Fruit fly (Drosophila melanogaster): ENCODE data around the gene HIP.

Gene HIP

dm6 chrX:3750232-3751075, 48.5 kb upstream of the HIP start (continued):
- TF ChIP-seq CG9609 (GFP tag; optimal IDR thresholded peaks at IDR 0.05) = peak; percentile 76
- TF ChIP-seq CG7987 (GFP tag; optimal IDR thresholded peaks at IDR 0.05) = peak; percentile 41
- peak; percentile 90 for TF ChIP-seq CG14441 (GFP tag; IDR thresholded peaks at IDR 0.05)
- TF ChIP-seq CG16863 (GFP tag; optimal IDR thresholded peaks at IDR 0.05) = peak; percentile 81
- peak; percentile 53; the same call in 1 of the 2 replicates for TF ChIP-seq Adf1 (GFP tag; IDR thresholded peaks at IDR 0.05)
- TF ChIP-seq dimm (GFP tag; IDR thresholded peaks at IDR 0.05) = peak; percentile 65
- peak; percentile 66 for TF ChIP-seq CG31224 (GFP tag; IDR thresholded peaks at IDR 0.05)
- TF ChIP-seq hth (optimal IDR thresholded peaks at IDR 0.05) = no peak
- peak; percentile 87 for TF ChIP-seq CG18262 (tag; optimal IDR thresholded peaks at IDR 0.05)
- TF ChIP-seq Dp (GFP tag; optimal IDR thresholded peaks at IDR 0.05) = no peak
- TF ChIP-seq CG15601 (tag; optimal IDR thresholded peaks at IDR 0.05) = peak; percentile 82
- peak; percentile 86 for TF ChIP-seq CG18619 (GFP tag; optimal IDR thresholded peaks at IDR 0.05)
- peak; percentile 83 for TF ChIP-seq Dip3 (GFP tag; optimal IDR thresholded peaks at IDR 0.05)
- TF ChIP-seq CG11560 (tag; IDR thresholded peaks at IDR 0.05) = peak; percentile 77; the same call in 2 of the 3 replicates
- TF ChIP-seq tin (GFP tag; optimal IDR thresholded peaks at IDR 0.05) = peak; percentile 75
- TF ChIP-seq CG13123 (GFP tag; optimal IDR thresholded peaks at IDR 0.05) = peak; percentile 59
- peak; percentile 77 for TF ChIP-seq CG14710 (tag; optimal IDR thresholded peaks at IDR 0.05)
- TF ChIP-seq Nf-YB (GFP tag; optimal IDR thresholded peaks at IDR 0.05) = peak; percentile 71
- TF ChIP-seq Dfd (GFP tag; optimal IDR thresholded peaks at IDR 0.05) = no peak
- no peak for TF ChIP-seq pfk (GFP tag; optimal IDR thresholded peaks at IDR 0.05)
- TF ChIP-seq Drgx (GFP tag; IDR thresholded peaks at IDR 0.05) = peak; percentile 88
- peak; percentile 77 for TF ChIP-seq fd64A (GFP tag; optimal IDR thresholded peaks at IDR 0.05)
- TF ChIP-seq Xbp1 (GFP tag; optimal IDR thresholded peaks at IDR 0.05) = peak; percentile 85
- peak; percentile 80 for TF ChIP-seq CG4360 (GFP tag; IDR thresholded peaks at IDR 0.05)
- TF ChIP-seq Dip2 (GFP tag; IDR thresholded peaks at IDR 0.05) = 0 out of 2 replicates have a peak, but pooled peaks have one; percentile 19
- TF ChIP-seq CG13424 (tag; optimal IDR thresholded peaks at IDR 0.05) = peak; percentile 89
- TF ChIP-seq crp (GFP tag; optimal IDR thresholded peaks at IDR 0.05) = peak in 1 of 2 experiments; percentile 45
- peak; percentile 68 for TF ChIP-seq CG1647 (GFP tag; optimal IDR thresholded peaks at IDR 0.05)
- TF ChIP-seq Lpt (GFP tag; optimal IDR thresholded peaks at IDR 0.05) = no peak
- TF ChIP-seq Hr78 (GFP tag; optimal IDR thresholded peaks at IDR 0.05) = peak in 1 of 2 experiments; percentile 42
- TF ChIP-seq sens-2 (GFP tag; IDR thresholded peaks at IDR 0.05) = peak; percentile 51; the same call in 1 of the 2 replicates
- TF ChIP-seq Optix (GFP tag; IDR thresholded peaks at IDR 0.05) = peak; percentile 83
- peak; percentile 51 for TF ChIP-seq en (GFP tag; optimal IDR thresholded peaks at IDR 0.05)
- TF ChIP-seq Side (GFP tag; optimal IDR thresholded peaks at IDR 0.05) = peak; percentile 83
- TF ChIP-seq CG2712 (tag; optimal IDR thresholded peaks at IDR 0.05) = peak; percentile 90
- TF ChIP-seq GATAe (GFP tag; conservative IDR thresholded peaks at IDR 0.05) = no peak
- TF ChIP-seq CG4820 (GFP tag; optimal IDR thresholded peaks at IDR 0.05) = peak; percentile 86
- TF ChIP-seq sima (GFP tag; optimal IDR thresholded peaks at IDR 0.05) = no peak
- peak; percentile 48 for TF ChIP-seq CG34376 (GFP tag; optimal IDR thresholded peaks at IDR 0.05)
- peak; percentile 90 for TF ChIP-seq CG32767 (GFP tag; IDR thresholded peaks at IDR 0.05)
- TF ChIP-seq CrebB (tag; optimal IDR thresholded peaks at IDR 0.05) = peak; percentile 81
- peak; percentile 82 for TF ChIP-seq pnt (GFP tag; optimal IDR thresholded peaks at IDR 0.05)
- peak; percentile 43 for TF ChIP-seq da (GFP tag; optimal IDR thresholded peaks at IDR 0.05)
- peak; percentile 82 for TF ChIP-seq CG11456 (GFP tag; IDR thresholded peaks at IDR 0.05)
- no peak for TF ChIP-seq stwl (tag; optimal IDR thresholded peaks at IDR 0.05)
- no peak for TF ChIP-seq CG34224 (GFP tag; IDR thresholded peaks at IDR 0.05; ENCODE audit: partially characterized antibody)
- peak; percentile 84 for TF ChIP-seq sd (tag; optimal IDR thresholded peaks at IDR 0.05)
- TF ChIP-seq hkb (optimal IDR thresholded peaks at IDR 0.05) = no peak
- peak; percentile 92 for TF ChIP-seq hkb (GFP tag; IDR thresholded peaks at IDR 0.05)
